Worm (Caenorhabditis elegans): Measurements from ENCODE around the gene C49F8.15.

Gene C49F8.15

DNA sequence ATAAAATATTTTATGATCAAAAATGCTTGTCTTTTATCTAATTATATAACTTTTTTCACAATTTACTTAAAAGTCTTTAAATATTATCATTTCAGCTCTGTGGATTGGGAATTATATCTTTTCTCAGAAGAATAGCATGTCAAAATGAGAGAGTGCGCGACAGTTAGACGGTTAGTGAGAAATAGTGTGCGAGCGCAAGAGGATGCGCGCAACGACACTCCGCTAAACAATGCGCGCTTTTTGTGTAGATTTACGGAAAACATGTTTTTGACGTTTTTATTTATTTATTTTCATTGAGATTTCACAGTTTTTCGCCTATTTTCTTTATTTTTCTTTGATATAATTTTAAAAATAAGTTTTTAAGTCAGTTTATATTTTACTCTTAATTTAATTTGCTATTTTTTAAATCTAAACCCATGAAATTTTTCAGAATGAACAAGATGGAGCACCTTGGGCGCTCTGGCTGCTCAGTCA is 34.2 kb upstream of the C49F8.15 start, which contains the start of gene F02C12.3 (continued):
- TF ChIP-seq elt-1 (tag; optimal IDR thresholded peaks at IDR 0.05), result peak; percentile 13
- TF ChIP-seq elt-2 (tag; optimal IDR thresholded peaks at IDR 0.05), result peak; percentile 37
- TF ChIP-seq ceh-82 (tag; optimal IDR thresholded peaks at IDR 0.05), result peak; percentile 41
- no peak for TF ChIP-seq ama-1 (optimal IDR thresholded peaks at IDR 0.05)
- TF ChIP-seq lin-39 (tag; optimal IDR thresholded peaks at IDR 0.05), result peak; percentile 41

ce11 chrX:13394971-13395370 is 32.6 kb upstream of the C49F8.15 start, which contains the start of gene irld-2:
TSS of gene irld-2 (minus strand) at chrX:13395071.
- TF ChIP-seq lin-39 (tag; optimal IDR thresholded peaks at IDR 0.05) (no peak), mdl-1 (tag; optimal IDR thresholded peaks at IDR 0.05) (no peak), unc-39 (tag; optimal IDR thresholded peaks at IDR 0.05) (no peak), zag-1 (tag; optimal IDR thresholded peaks at IDR 0.05) (no peak), nhr-23 (tag; optimal IDR thresholded peaks at IDR 0.05) (no peak), nhr-43 (tag; optimal IDR thresholded peaks at IDR 0.05; ENCODE audit: poor library complexity, severe bottlenecking) (no peak), pqm-1 (tag; optimal IDR thresholded peaks at IDR 0.05) (no peak), pha-4 (tag; optimal IDR thresholded peaks at IDR 0.05) (no peak), nhr-12 (tag; optimal IDR thresholded peaks at IDR 0.05) (no peak), nhr-77 (tag; optimal IDR thresholded peaks at IDR 0.05) (no peak)

DNA sequence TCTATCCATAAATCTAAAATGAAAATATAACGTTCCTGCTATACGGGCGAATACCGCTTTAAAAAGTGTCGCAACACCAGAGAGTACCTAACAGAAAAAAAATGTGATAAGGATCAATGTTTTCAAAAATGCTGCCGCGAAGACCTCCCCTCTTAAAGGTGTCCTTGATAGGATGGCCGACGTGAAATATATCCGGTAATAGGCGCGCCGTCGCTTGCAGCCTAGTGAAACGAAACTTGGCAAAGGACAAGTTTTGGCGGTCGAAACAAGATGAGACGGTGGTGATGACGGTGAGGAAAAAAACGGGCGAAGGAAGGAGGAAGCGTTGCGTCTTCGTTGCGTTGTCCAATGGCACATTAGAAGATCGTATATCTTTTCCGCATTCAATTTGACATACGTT is 26.4 kb upstream of the C49F8.15 start:
- TF ChIP-seq nhr-25 (tag; optimal IDR thresholded peaks at IDR 0.05) (peak; percentile 92), nhr-76 (tag; optimal IDR thresholded peaks at IDR 0.05) (no peak), ama-1 (optimal IDR thresholded peaks at IDR 0.05) (no peak), ztf-4 (tag; optimal IDR thresholded peaks at IDR 0.05) (no peak), nfya-1 (tag; optimal IDR thresholded peaks at IDR 0.05; ENCODE audit: insufficient read depth) (peak; percentile 9), sea-2 (GFP tag; optimal IDR thresholded peaks at IDR 0.05) (no peak), elt-1 (tag; optimal IDR thresholded peaks at IDR 0.05) (no peak)

DNA sequence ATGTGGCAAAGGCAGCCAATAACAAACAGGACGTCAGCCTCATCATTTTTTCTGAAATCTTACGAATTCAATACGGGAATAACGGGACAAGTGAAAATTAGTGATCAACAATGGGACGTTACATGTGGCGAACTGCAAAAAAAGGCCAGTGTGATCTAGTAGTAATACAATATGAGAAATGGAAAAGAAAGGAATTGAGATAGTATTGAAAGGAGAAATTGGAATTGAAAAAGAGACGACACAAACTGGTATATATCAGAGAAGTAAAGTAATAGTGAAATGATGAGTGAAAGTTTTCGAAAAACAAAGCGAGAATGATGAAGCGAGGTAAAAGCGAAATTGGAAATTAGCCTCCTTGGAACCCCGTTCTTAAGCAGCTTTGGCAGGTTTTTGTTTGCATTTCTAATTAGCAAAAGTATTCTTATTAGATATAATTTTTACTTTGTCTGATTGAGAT is 25.1 kb upstream of the C49F8.15 start, which contains the start of gene C49F8.3:
Gene C49F8.3 (minus strand): TSS at position 51 of the 457 bp plus-strand sequence.
- no peak for TF ChIP-seq nhr-67 (tag; optimal IDR thresholded peaks at IDR 0.05)
- no peak for TF ChIP-seq nfya-1 (tag; optimal IDR thresholded peaks at IDR 0.05; ENCODE audit: insufficient read depth)
- no peak for TF ChIP-seq nhr-11 (tag; optimal IDR thresholded peaks at IDR 0.05)
- peak; percentile 1 for TF ChIP-seq nhr-23 (tag; optimal IDR thresholded peaks at IDR 0.05)

- no peak for TF ChIP-seq nhr-12 (tag; optimal IDR thresholded peaks at IDR 0.05)
- no peak for TF ChIP-seq skn-1 (tag; optimal IDR thresholded peaks at IDR 0.05)
- no peak for TF ChIP-seq aly-2 (tag; optimal IDR thresholded peaks at IDR 0.05)
- TF ChIP-seq hmg-11 (tag; optimal IDR thresholded peaks at IDR 0.05), result no peak
- TF ChIP-seq mml-1 (tag; optimal IDR thresholded peaks at IDR 0.05), result no peak
- no peak for TF ChIP-seq unc-39 (tag; optimal IDR thresholded peaks at IDR 0.05)
- TF ChIP-seq eor-1 (tag; optimal IDR thresholded peaks at IDR 0.05), result no peak
Observed at ce11 chrX:13384743-13385142, 22.4 kb upstream of the C49F8.15 start.

- TF ChIP-seq nfya-1 (tag; optimal IDR thresholded peaks at IDR 0.05; ENCODE audit: insufficient read depth) (peak; percentile 28), lin-39 (tag; optimal IDR thresholded peaks at IDR 0.05) (peak; percentile 67), zag-1 (tag; optimal IDR thresholded peaks at IDR 0.05) (no peak)
Observed at ce11 chrX:13383273-13383672, 20.9 kb upstream of the C49F8.15 start.

DNA sequence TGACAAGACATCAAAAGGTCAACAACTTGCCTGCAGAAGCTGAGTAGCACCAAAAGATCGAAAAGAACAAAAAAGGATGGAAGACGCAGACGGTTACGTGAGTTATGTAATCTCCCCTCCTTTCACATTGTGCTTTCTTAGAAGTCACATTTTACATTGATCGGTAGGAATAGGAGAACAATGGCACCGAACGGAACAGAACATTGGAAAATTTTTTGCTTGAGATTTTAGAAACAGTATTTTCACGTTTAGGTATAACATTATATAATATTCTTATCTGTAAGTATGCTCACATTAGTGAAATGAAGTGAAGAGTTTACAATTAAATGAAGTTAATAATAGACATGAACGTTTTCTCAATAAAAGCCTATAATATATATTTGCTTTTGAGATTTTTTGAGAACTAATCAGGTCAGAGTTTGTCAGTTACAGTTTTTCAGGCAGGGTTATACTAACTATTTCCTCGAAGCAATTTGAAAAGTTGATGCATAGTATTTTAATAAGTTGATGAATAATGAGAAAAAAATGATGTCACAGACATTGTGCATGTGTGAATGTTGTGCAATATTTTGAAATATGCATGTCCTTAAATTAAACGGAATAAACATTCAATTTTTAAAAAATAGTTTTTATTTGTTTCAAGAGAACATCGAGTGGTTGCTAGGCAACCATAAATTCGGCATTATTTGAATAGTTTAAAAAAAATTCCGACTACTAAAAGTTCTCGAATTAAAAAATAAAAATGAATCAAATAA is 18.8 kb upstream of the C49F8.15 start:
- TF ChIP-seq tbx-2 (tag; optimal IDR thresholded peaks at IDR 0.05), result no peak
- TF ChIP-seq elt-1 (tag; optimal IDR thresholded peaks at IDR 0.05), result no peak
- no peak for TF ChIP-seq ama-1 (optimal IDR thresholded peaks at IDR 0.05)
- no peak for TF ChIP-seq nhr-25 (tag; optimal IDR thresholded peaks at IDR 0.05)
- TF ChIP-seq nhr-77 (tag; optimal IDR thresholded peaks at IDR 0.05), result no peak
- TF ChIP-seq ceh-28 (tag; optimal IDR thresholded peaks at IDR 0.05), result no peak
- TF ChIP-seq elt-3 (tag; optimal IDR thresholded peaks at IDR 0.05), result no peak
- TF ChIP-seq nhr-28 (tag; optimal IDR thresholded peaks at IDR 0.05), result no peak
- no peak for TF ChIP-seq R02D3.7 (tag; optimal IDR thresholded peaks at IDR 0.05)
- no peak for TF ChIP-seq ceh-16 (tag; optimal IDR thresholded peaks at IDR 0.05)
- no peak for TF ChIP-seq lsy-12 (tag; optimal IDR thresholded peaks at IDR 0.05)
- TF ChIP-seq nhr-76 (tag; optimal IDR thresholded peaks at IDR 0.05), result no peak
- TF ChIP-seq ZK546.5 (tag; optimal IDR thresholded peaks at IDR 0.05), result no peak
- no peak for TF ChIP-seq nfya-1 (tag; optimal IDR thresholded peaks at IDR 0.05; ENCODE audit: insufficient read depth)
- no peak for TF ChIP-seq pqm-1 (tag; optimal IDR thresholded peaks at IDR 0.05)
- no peak for TF ChIP-seq lin-39 (tag; optimal IDR thresholded peaks at IDR 0.05)
- no peak for TF ChIP-seq egl-5 (tag; optimal IDR thresholded peaks at IDR 0.05)
- no peak for TF ChIP-seq aly-2 (tag; optimal IDR thresholded peaks at IDR 0.05)
- no peak for TF ChIP-seq skn-1 (tag; optimal IDR thresholded peaks at IDR 0.05)
- TF ChIP-seq nhr-12 (tag; optimal IDR thresholded peaks at IDR 0.05), result no peak
